Worm (Caenorhabditis elegans) whole organism, L2 larva: Measurements from ENCODE around the gene D1014.2.

Experiments
- F13H6.1 ChIP-seq: sonication (generic microtip); optimal IDR thresholded peaks from 2 replicates; lab custom pipeline; 2016; ENCODE audit warnings: missing genetic modification characterization, missing compliant biosample characterization
- ama-1 ChIP-seq: fragments of 150-350 bp; optimal IDR thresholded peaks from 2 replicates; lab custom pipeline; 2018; ENCODE audit warnings: inconsistent platforms
- blmp-1 ChIP-seq: sonication (generic microtip); optimal IDR thresholded peaks from 2 replicates; lab custom pipeline; 2017; ENCODE audit warnings: missing genetic modification characterization, mild to moderate bottlenecking, missing compliant biosample characterization, antibody characterized with exemption, moderate library complexity; ENCODE audit not compliant: insufficient read depth
- ceh-16 ChIP-seq: fragments of 150-350 bp; optimal IDR thresholded peaks from 2 replicates; lab custom pipeline; 2014; ENCODE audit warnings: missing biosample characterization, missing genetic modification characterization
- egl-27 ChIP-seq: sonication (generic microtip); optimal IDR thresholded peaks from 3 replicates; lab custom pipeline; 2017; ENCODE audit warnings: missing biosample characterization, missing genetic modification reagents, missing genetic modification characterization
- lin-11 ChIP-seq: fragments of 150-350 bp; sonication (generic microtip); optimal IDR thresholded peaks from 2 replicates; lab custom pipeline; 2014; ENCODE audit warnings: missing biosample characterization, missing genetic modification characterization, inconsistent platforms, mixed read lengths
- lin-39 ChIP-seq: fragments of 150-350 bp; optimal IDR thresholded peaks from 2 replicates; lab custom pipeline; 2014; ENCODE audit warnings: missing biosample characterization, missing genetic modification reagents, missing genetic modification characterization
- lsy-2 ChIP-seq, 2 experiments: fragments of 150-350 bp in 1 of 2; sonication (generic microtip) in 1 of 2; optimal IDR thresholded peaks; 2 replicates each; lab custom pipeline; 2014 to 2017; ENCODE audit warnings: missing biosample characterization in 2 of 2, missing genetic modification characterization in 2 of 2
- mdl-1 ChIP-seq, 2 experiments: fragments of 150-350 bp in 1 of 2; sonication (generic microtip) in 1 of 2; optimal IDR thresholded peaks; 2 replicates each; lab custom pipeline; 2017; ENCODE audit warnings: missing biosample characterization in 2 of 2, missing genetic modification characterization in 2 of 2
- nhr-23 ChIP-seq: fragments of 150-350 bp; optimal IDR thresholded peaks from 2 replicates; lab custom pipeline; 2014; ENCODE audit warnings: missing biosample characterization, missing genetic modification reagents, missing genetic modification characterization
- nhr-25 ChIP-seq: fragments of 150-350 bp; sonication (generic microtip); optimal IDR thresholded peaks from 3 replicates; lab custom pipeline; 2014; ENCODE audit warnings: missing biosample characterization, missing genetic modification characterization
- skn-1 ChIP-seq: sonication (generic microtip); optimal IDR thresholded peaks from 2 replicates; lab custom pipeline; 2017; ENCODE audit warnings: missing biosample characterization, missing genetic modification characterization
- sma-9 ChIP-seq, 2 experiments: fragments of 150-350 bp in 1 of 2; sonication (generic microtip) in 1 of 2; optimal IDR thresholded peaks; 2 replicates each; lab custom pipeline; 2014 to 2016; ENCODE audit warnings: missing genetic modification characterization in 2 of 2, mild to moderate bottlenecking in 1 of 2, missing biosample characterization in 1 of 2, missing compliant biosample characterization in 1 of 2, missing genetic modification reagents in 1 of 2, moderate library complexity in 1 of 2
- ztf-4 ChIP-seq: fragments of 150-350 bp; optimal IDR thresholded peaks from 2 replicates; lab custom pipeline; 2014; ENCODE audit warnings: missing biosample characterization, missing genetic modification characterization

DNA sequence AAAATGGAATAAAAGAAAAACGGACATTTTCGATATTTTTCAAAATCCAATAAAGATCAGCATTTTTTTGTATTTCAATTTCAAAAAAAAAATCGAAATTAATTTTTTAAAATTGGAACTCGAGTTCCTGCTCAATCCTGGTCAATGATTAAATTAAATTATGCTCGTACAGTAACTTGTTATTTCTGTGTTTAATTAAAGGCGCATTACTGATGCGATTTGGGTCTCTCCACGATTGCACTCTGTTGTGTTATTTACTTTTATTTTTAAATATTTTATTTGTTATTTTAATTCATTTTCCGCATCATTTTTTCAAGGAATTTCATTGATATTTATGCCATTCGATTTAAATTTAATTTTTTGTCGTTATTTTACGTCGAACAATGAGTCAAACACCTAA lies 34.6 kb downstream of the D1014.2 start:
- TF ChIP-seq nhr-23 (tag; lab: Kevin White, UChicago) (no peak), nhr-25 (tag; lab: Kevin White, UChicago) (no peak), lin-39 (tag; lab: Kevin White, UChicago) (no peak), lsy-2 (tag; optimal IDR thresholded peaks at IDR 0.05; lab: Kevin White, UChicago) (no peak), blmp-1 (tag; lab: Kevin White, UChicago) (no peak), F13H6.1 (tag; lab: Kevin White, UChicago) (no peak), lin-11 (tag; lab: Kevin White, UChicago) (no peak), skn-1 (tag; lab: Kevin White, UChicago) (no peak), mdl-1 (tag; optimal IDR thresholded peaks at IDR 0.05; lab: Kevin White, UChicago) (no peak), ceh-16 (tag; lab: Kevin White, UChicago) (no peak), ztf-4 (no peak), egl-27 (tag; lab: Kevin White, UChicago) (no peak), ama-1 (lab: Kevin White, UChicago) (no peak), sma-9 (GFP tag; optimal IDR thresholded peaks at IDR 0.05; lab: Kevin White, UChicago) (no peak), sma-9 (tag; optimal IDR thresholded peaks at IDR 0.05; lab: Kevin White, UChicago) (no peak)
